Worm (Caenorhabditis elegans): ENCODE measurements around the gene C03E10.1.

DNA sequence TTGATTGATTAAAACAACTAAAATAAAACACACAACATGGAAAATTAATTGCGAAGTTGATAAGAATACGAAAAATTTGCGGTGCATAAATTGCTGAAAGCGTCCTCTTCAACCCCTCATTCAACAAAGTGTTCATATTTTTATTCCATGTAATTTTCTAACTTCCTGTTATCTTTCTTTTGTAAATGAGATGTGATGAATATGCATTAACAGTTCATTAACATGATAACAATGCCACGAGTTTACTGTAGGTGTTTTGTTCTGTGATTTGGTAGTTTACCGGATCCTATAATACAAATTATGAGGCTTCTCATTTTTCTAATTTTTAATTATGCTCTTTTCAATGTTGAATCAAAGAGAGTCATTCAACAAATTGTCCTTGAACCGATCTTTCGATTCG, 38.1 kb downstream of the C03E10.1 start, which contains the start of gene F47G9.6:
- TF ChIP-seq skn-1 (tag; optimal IDR thresholded peaks at IDR 0.05) (no peak), R02D3.7 (tag; optimal IDR thresholded peaks at IDR 0.05) (no peak), ceh-16 (tag; optimal IDR thresholded peaks at IDR 0.05) (no peak), pha-4 (tag; optimal IDR thresholded peaks at IDR 0.05) (no peak), jun-1 (tag; optimal IDR thresholded peaks at IDR 0.05) (no peak), aly-2 (tag; optimal IDR thresholded peaks at IDR 0.05) (no peak), unc-62 (GFP tag; optimal IDR thresholded peaks at IDR 0.05) (no peak), tbx-2 (tag; optimal IDR thresholded peaks at IDR 0.05) (no peak), pqm-1 (tag; optimal IDR thresholded peaks at IDR 0.05) (no peak)

Data from whole organism, L3 larva.